Worm (Caenorhabditis elegans) whole organism, mixed stage, embryonic: Measurements from ENCODE around the gene srw-139.

Experiments used
- M03D4.4 ChIP-seq: sonication (generic microtip); optimal IDR thresholded peaks from 2 replicates; lab custom pipeline; 2017; ENCODE audit warnings: mild to moderate bottlenecking, missing genetic modification characterization, missing compliant biosample characterization
- bed-3 ChIP-seq: fragments of 200-800 bp; sonication (Bioruptor generic); optimal IDR thresholded peaks from 3 replicates; lab custom pipeline; 2018; ENCODE audit warnings: mild to moderate bottlenecking, missing genetic modification characterization, moderate library complexity, missing compliant biosample characterization
- blmp-1 ChIP-seq: fragments of 150-350 bp; optimal IDR thresholded peaks from 2 replicates; lab custom pipeline; 2014; ENCODE audit warnings: missing biosample characterization, missing genetic modification characterization
- ceh-39 ChIP-seq: fragments of 150-350 bp; optimal IDR thresholded peaks from 2 replicates; lab custom pipeline; 2014; ENCODE audit warnings: missing biosample characterization, missing genetic modification characterization
- ceh-43 ChIP-seq: fragments of 200-800 bp; sonication (Bioruptor generic); optimal IDR thresholded peaks from 2 replicates; lab custom pipeline; 2018; ENCODE audit warnings: mild to moderate bottlenecking, missing genetic modification characterization, moderate library complexity, missing compliant biosample characterization
- ceh-83 ChIP-seq: fragments of 200-800 bp; sonication (Bioruptor generic); optimal IDR thresholded peaks from 2 replicates; lab custom pipeline; 2018; ENCODE audit warnings: mild to moderate bottlenecking, missing genetic modification characterization, missing compliant biosample characterization
- ces-1 ChIP-seq: fragments of 150-350 bp; optimal IDR thresholded peaks from 2 replicates; lab custom pipeline; 2014; ENCODE audit warnings: missing biosample characterization, missing genetic modification reagents, missing genetic modification characterization
- cnd-1 ChIP-seq: fragments of 200-800 bp; sonication (Bioruptor generic); optimal IDR thresholded peaks from 2 replicates; lab custom pipeline; 2018; ENCODE audit warnings: mild to moderate bottlenecking, missing genetic modification characterization, missing compliant biosample characterization
- drap-1 ChIP-seq: fragments of 200-800 bp; sonication (Bioruptor generic); optimal IDR thresholded peaks from 3 replicates; lab custom pipeline; 2018; ENCODE audit warnings: mild to moderate bottlenecking, missing genetic modification characterization, missing compliant biosample characterization
- elt-3 ChIP-seq: fragments of 150-350 bp; optimal IDR thresholded peaks from 2 replicates; lab custom pipeline; 2014; ENCODE audit warnings: missing biosample characterization, missing genetic modification characterization
- flh-1 ChIP-seq: fragments of 200-800 bp; sonication (Bioruptor generic); optimal IDR thresholded peaks from 2 replicates; lab custom pipeline; 2018; ENCODE audit warnings: mild to moderate bottlenecking, missing genetic modification characterization, moderate library complexity, missing compliant biosample characterization
- ham-2 ChIP-seq: fragments of 200-800 bp; sonication (Bioruptor generic); optimal IDR thresholded peaks from 2 replicates; lab custom pipeline; 2018; ENCODE audit warnings: mild to moderate bottlenecking, missing genetic modification characterization, missing compliant biosample characterization
- hlh-1 ChIP-seq: fragments of 150-350 bp; optimal IDR thresholded peaks from 2 replicates; lab custom pipeline; 2014; ENCODE audit warnings: missing biosample characterization, missing genetic modification reagents, missing genetic modification characterization
- lin-13 ChIP-seq: fragments of 150-350 bp; optimal IDR thresholded peaks from 2 replicates; lab custom pipeline; 2014; ENCODE audit warnings: missing biosample characterization, missing genetic modification characterization
- lin-32 ChIP-seq: fragments of 200-800 bp; sonication (Bioruptor generic); optimal IDR thresholded peaks from 2 replicates; lab custom pipeline; 2018; ENCODE audit warnings: mild to moderate bottlenecking, missing genetic modification characterization, missing compliant biosample characterization
- lsy-2 ChIP-seq: fragments of 150-350 bp; optimal IDR thresholded peaks from 2 replicates; lab custom pipeline; 2014; ENCODE audit warnings: missing biosample characterization, missing genetic modification characterization
- mab-5 ChIP-seq: fragments of 150-350 bp; optimal IDR thresholded peaks from 2 replicates; lab custom pipeline; 2014; ENCODE audit warnings: missing biosample characterization, missing genetic modification characterization
- mep-1 ChIP-seq: fragments of 150-350 bp; optimal IDR thresholded peaks from 2 replicates; lab custom pipeline; 2017; ENCODE audit warnings: missing biosample characterization, missing genetic modification reagents, missing genetic modification characterization, inconsistent platforms
- mls-2 ChIP-seq: sonication (generic microtip); optimal IDR thresholded peaks from 2 replicates; lab custom pipeline; 2016; ENCODE audit warnings: mild to moderate bottlenecking, missing genetic modification characterization, moderate library complexity, missing compliant biosample characterization
- nhr-12 ChIP-seq: fragments of 150-350 bp; optimal IDR thresholded peaks from 2 replicates; lab custom pipeline; 2014; ENCODE audit warnings: missing biosample characterization, missing genetic modification characterization
- nhr-2 ChIP-seq: fragments of 150-350 bp; optimal IDR thresholded peaks from 2 replicates; lab custom pipeline; 2014; ENCODE audit warnings: missing biosample characterization, missing genetic modification characterization
- nhr-28 ChIP-seq: fragments of 150-350 bp; optimal IDR thresholded peaks from 2 replicates; lab custom pipeline; 2014; ENCODE audit warnings: missing biosample characterization, missing genetic modification characterization
- nhr-76 ChIP-seq: sonication (generic microtip); optimal IDR thresholded peaks from 2 replicates; lab custom pipeline; 2017; ENCODE audit warnings: missing biosample characterization, missing genetic modification characterization
- pha-4 ChIP-seq: fragments of 150-350 bp; optimal IDR thresholded peaks from 2 replicates; lab custom pipeline; 2018; ENCODE audit warnings: missing biosample characterization, missing genetic modification reagents, missing genetic modification characterization
- sem-2 ChIP-seq: fragments of 200-800 bp; sonication (Bioruptor generic); optimal IDR thresholded peaks from 2 replicates; lab custom pipeline; 2018; ENCODE audit warnings: mild to moderate bottlenecking, missing genetic modification characterization, missing compliant biosample characterization
- snpc-4 ChIP-seq: fragments of 150-350 bp; optimal IDR thresholded peaks from 2 replicates; lab custom pipeline; 2014; ENCODE audit warnings: missing biosample characterization, missing genetic modification characterization
- sptf-1 ChIP-seq: sonication (generic microtip); optimal IDR thresholded peaks from 2 replicates; lab custom pipeline; 2017; ENCODE audit warnings: mild to moderate bottlenecking, missing genetic modification characterization, moderate library complexity, missing compliant biosample characterization
- tbx-8 ChIP-seq: fragments of 200-800 bp; sonication (Bioruptor generic); optimal IDR thresholded peaks from 2 replicates; lab custom pipeline; 2018; ENCODE audit warnings: mild to moderate bottlenecking, missing genetic modification characterization, moderate library complexity, missing compliant biosample characterization
- unc-120 ChIP-seq: sonication (generic microtip); optimal IDR thresholded peaks from 2 replicates; lab custom pipeline; 2017; ENCODE audit warnings: missing genetic modification characterization, missing compliant biosample characterization; ENCODE audit not compliant: poor library complexity, severe bottlenecking
- unc-39 ChIP-seq: fragments of 150-350 bp; optimal IDR thresholded peaks from 2 replicates; lab custom pipeline; 2014; ENCODE audit warnings: missing biosample characterization, missing genetic modification characterization
- unc-62 ChIP-seq: fragments of 150-350 bp; optimal IDR thresholded peaks from 2 replicates; lab custom pipeline; 2014; ENCODE audit warnings: missing biosample characterization, missing genetic modification reagents, missing genetic modification characterization
- ztf-11 ChIP-seq: fragments of 150-350 bp; optimal IDR thresholded peaks from 2 replicates; lab custom pipeline; 2014; ENCODE audit warnings: missing biosample characterization, missing genetic modification characterization

The srw-139 gene

DNA sequence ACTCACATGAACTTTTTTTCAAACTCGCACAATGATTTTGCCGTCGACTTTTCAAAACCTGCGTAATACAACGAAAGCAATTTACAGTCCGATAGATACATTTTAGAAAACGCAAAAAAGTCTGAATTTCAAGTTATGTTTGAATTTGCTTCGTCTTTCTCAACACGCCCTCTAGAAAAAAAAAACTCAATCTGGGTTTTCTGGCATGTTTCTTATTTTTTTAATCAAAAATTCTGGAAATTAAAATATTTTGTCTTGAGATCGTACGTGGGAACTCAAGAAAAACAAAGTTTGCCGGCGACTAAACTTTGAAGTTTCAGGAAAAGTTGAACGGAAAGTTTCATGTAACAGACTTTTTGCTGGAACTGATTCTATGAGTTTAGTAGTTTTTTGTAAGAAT is 8.6 kb upstream of the srw-139 start, which contains the start of gene srw-115:
srw-115 (minus strand) TSS at position 101 of the 400 bp plus-strand sequence.
- TF ChIP-seq snpc-4 (tag; lab: Kevin White, UChicago) (no peak), ces-1 (GFP tag; lab: Kevin White, UChicago) (no peak)

DNA sequence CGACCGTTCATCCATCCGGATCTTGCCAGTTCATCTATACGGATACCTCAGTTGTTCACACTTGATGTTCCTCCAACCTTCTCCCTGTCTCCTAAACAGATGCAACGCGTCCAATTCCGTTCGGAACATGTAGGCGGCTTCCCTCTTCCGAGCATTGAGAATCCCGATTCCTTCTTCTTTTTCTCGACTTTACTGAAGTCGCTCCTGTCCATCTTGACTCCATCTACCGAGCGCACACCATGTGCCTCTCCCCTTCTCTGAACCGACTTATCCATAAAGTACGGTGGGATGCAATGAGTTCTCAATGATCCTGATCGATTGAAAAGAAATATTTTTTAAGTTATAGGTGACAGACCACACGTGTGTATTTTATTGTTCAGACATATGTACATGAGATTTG is 6.9 kb upstream of the srw-139 start:
- no peak for TF ChIP-seq sem-2 (GFP tag; lab: Kevin White, UChicago)
- no peak for TF ChIP-seq mls-2 (tag; lab: Kevin White, UChicago)
- TF ChIP-seq flh-1 (GFP tag; lab: Kevin White, UChicago) = no peak
- no peak for TF ChIP-seq unc-120 (tag; lab: Kevin White, UChicago)

DNA sequence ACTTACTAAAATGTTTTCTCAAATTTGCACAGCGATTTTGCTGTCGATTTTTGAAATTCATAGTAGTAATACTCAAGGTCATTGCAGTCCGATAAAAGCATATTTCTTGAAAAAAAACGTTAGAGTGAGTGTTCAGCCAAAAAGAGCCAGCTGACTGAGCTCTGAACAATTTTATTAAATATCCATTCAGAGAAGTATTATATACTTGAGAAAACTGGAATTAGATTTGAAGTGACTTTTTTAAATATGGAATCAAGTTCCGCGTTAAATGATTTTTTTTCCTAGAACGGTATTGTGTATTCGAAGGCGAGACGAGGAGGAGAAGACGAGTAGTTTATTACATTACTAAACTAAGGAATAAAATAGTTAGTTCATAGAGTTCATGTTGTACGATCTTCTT is 6.3 kb upstream of the srw-139 start, which contains the start of gene srw-121:
srw-121 (minus strand) TSS at position 101 of the 400 bp plus-strand sequence.
- TF ChIP-seq nhr-76 (tag; lab: Kevin White, UChicago) (no peak), cnd-1 (tag; lab: Kevin White, UChicago) (no peak), nhr-12 (no peak), drap-1 (no peak), ztf-11 (no peak), pha-4 (tag; lab: Kevin White, UChicago) (no peak), blmp-1 (tag; lab: Kevin White, UChicago) (no peak), nhr-28 (tag; lab: Kevin White, UChicago) (no peak), unc-62 (no peak), ceh-43 (GFP tag; lab: Kevin White, UChicago) (no peak), ceh-39 (tag; lab: Kevin White, UChicago) (no peak), snpc-4 (tag; lab: Kevin White, UChicago) (no peak), unc-39 (tag; lab: Kevin White, UChicago) (no peak), ceh-83 (GFP tag; lab: Kevin White, UChicago) (no peak), bed-3 (GFP tag; lab: Kevin White, UChicago) (no peak), ces-1 (GFP tag; lab: Kevin White, UChicago) (no peak), elt-3 (tag; lab: Kevin White, UChicago) (no peak)
- TF ChIP-seq, all 35 proteins: peak for 0

DNA sequence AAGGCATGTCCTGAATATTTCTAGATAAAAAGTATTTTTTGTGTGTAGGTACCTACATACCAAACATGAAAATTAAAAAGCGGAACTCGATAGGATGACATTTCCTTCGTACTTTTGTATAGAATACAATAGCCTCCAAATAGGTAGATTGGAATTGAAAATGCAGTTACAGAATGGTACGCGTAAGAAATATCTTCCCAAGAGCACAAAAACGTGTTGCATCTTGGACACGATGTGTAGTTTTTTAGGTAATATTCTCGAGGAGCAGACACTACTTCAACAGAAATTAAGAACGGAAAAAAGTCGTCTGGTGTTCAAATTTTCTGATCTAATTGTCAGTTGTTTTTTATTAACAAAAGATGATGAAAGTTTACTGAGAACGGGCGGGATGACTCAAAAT is 2.2 kb upstream of the srw-139 start, which contains the start of gene srh-85:
srh-85 (minus strand) TSS at position 101 of the 400 bp plus-strand sequence.
- TF ChIP-seq unc-62 = no peak

DNA sequence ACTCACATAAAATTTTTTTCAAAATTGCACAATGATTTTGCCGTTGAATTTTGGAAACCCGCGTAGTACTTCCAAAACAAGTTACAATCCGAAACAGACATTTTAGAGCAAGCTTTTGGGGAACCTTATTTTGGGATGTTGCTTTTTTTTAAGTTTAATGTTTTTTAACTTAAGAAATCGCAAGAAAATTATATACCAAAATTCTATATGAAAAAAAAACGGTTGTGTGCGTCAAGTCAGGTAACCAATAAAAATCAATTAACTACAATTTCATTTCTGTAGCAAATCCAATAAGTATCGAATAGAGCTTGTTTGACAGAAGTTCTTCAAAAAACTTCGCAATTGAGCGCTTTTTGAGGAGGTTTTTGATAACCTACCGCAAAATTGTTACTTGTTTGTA is 1.9 kb downstream of the srw-139 start, which contains the start of gene srw-117:
srw-117 (minus strand) TSS at position 101 of the 400 bp plus-strand sequence.
- TF ChIP-seq lsy-2 (tag; lab: Kevin White, UChicago) (no peak), ceh-43 (GFP tag; lab: Kevin White, UChicago) (no peak), blmp-1 (tag; lab: Kevin White, UChicago) (no peak), unc-62 (no peak), sptf-1 (no peak), lin-32 (GFP tag; lab: Kevin White, UChicago) (no peak), mls-2 (tag; lab: Kevin White, UChicago) (no peak), unc-39 (tag; lab: Kevin White, UChicago) (no peak), tbx-8 (GFP tag; lab: Kevin White, UChicago) (no peak), ceh-39 (tag; lab: Kevin White, UChicago) (no peak), cnd-1 (tag; lab: Kevin White, UChicago) (no peak), ces-1 (GFP tag; lab: Kevin White, UChicago) (no peak), elt-3 (tag; lab: Kevin White, UChicago) (no peak)

DNA sequence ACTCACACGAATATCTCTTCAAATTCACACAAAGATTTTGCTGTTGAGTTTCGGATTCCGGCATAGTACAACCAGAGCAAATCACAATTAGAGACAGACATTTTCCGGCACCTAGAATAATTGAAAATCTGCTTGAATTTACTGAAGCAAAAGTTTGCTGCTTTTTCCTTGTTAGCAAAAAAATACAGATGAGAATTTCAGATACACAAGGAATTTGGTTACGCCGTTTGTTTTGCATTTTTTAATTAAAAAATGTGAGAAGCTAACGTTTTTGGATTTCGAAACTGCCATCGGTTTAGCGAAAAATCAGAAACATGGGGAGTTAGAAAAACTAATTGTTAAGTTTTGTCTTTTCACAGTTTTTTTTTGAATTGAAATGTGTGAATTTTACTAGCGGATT is 5.2 kb downstream of the srw-139 start, which contains the start of gene srw-118:
srw-118 (minus strand) TSS at position 101 of the 400 bp plus-strand sequence.
- TF ChIP-seq drap-1 = no peak
- TF ChIP-seq ztf-11 = no peak
- no peak for TF ChIP-seq tbx-8 (GFP tag; lab: Kevin White, UChicago)
- TF ChIP-seq blmp-1 (tag; lab: Kevin White, UChicago) = no peak
- no peak for TF ChIP-seq unc-62
- TF ChIP-seq mab-5 (tag; lab: Kevin White, UChicago) = no peak
- no peak for TF ChIP-seq hlh-1 (tag; lab: Kevin White, UChicago)
- TF ChIP-seq nhr-76 (tag; lab: Kevin White, UChicago) = no peak
- TF ChIP-seq nhr-2 (tag; lab: Kevin White, UChicago) = no peak
- no peak for TF ChIP-seq ham-2 (GFP tag; lab: Kevin White, UChicago)
- TF ChIP-seq M03D4.4 (tag; lab: Kevin White, UChicago) = no peak
- TF ChIP-seq lin-13 (tag; lab: Kevin White, UChicago) = no peak
- TF ChIP-seq elt-3 (tag; lab: Kevin White, UChicago) = no peak
- no peak for TF ChIP-seq mep-1 (tag; lab: Kevin White, UChicago)
- TF ChIP-seq ces-1 (GFP tag; lab: Kevin White, UChicago) = no peak
- TF ChIP-seq lin-32 (GFP tag; lab: Kevin White, UChicago) = no peak
- TF ChIP-seq mls-2 (tag; lab: Kevin White, UChicago) = no peak
- TF ChIP-seq sptf-1 = no peak
- TF ChIP-seq sem-2 (GFP tag; lab: Kevin White, UChicago) = no peak
